Fruit fly (Drosophila melanogaster): Measurements from ENCODE around the gene CG43999.

The CG43999 gene

dm6 chr3R:23880280-23880679 is 48.5 kb downstream of the CG43999 start:
- TF ChIP-seq CG12768 (GFP tag; optimal IDR thresholded peaks at IDR 0.05) (no peak), CG7045 (GFP tag; optimal IDR thresholded peaks at IDR 0.05) (no peak), CG33017 (tag; optimal IDR thresholded peaks at IDR 0.05) (no peak), CG14711 (tag; optimal IDR thresholded peaks at IDR 0.05) (no peak)

dm6 chr3R:23878318-23878799 is 50.4 kb downstream of the CG43999 start:
- TF ChIP-seq tj (GFP tag; optimal IDR thresholded peaks at IDR 0.05) (no peak), CG14711 (tag; optimal IDR thresholded peaks at IDR 0.05) (no peak), Clk (GFP tag; optimal IDR thresholded peaks at IDR 0.05) (no peak), CG7101 (tag; optimal IDR thresholded peaks at IDR 0.05) (no peak), ovo (GFP tag; optimal IDR thresholded peaks at IDR 0.05) (no peak), pad (GFP tag; optimal IDR thresholded peaks at IDR 0.05) (no peak), bab1 (GFP tag; optimal IDR thresholded peaks at IDR 0.05) (no peak), Crg-1 (GFP tag; optimal IDR thresholded peaks at IDR 0.05) (no peak), CG1620 (GFP tag; optimal IDR thresholded peaks at IDR 0.05) (no peak), cnc (optimal IDR thresholded peaks at IDR 0.05) (no peak), cic (GFP tag; optimal IDR thresholded peaks at IDR 0.05) (no peak), CG11617 (GFP tag; optimal IDR thresholded peaks at IDR 0.05) (no peak), CG7045 (GFP tag; optimal IDR thresholded peaks at IDR 0.05) (no peak), Mnt (GFP tag; optimal IDR thresholded peaks at IDR 0.05) (no peak), kay (GFP tag; ENCODE audit: borderline replicate concordance) (no peak), CG12768 (GFP tag; optimal IDR thresholded peaks at IDR 0.05) (no peak)

Measured in whole organism, adult.